Worm (Caenorhabditis elegans) whole organism, L3 larva: ENCODE data around the gene ZC168.2.

Experiments
- R02D3.7 ChIP-seq: fragments of 150-350 bp; optimal IDR thresholded peaks from 2 replicates; lab custom pipeline; 2014; ENCODE audit warnings: missing biosample characterization, missing genetic modification characterization
- ama-1 ChIP-seq: fragments of 150-350 bp; optimal IDR thresholded peaks from 2 replicates; lab custom pipeline; 2018
- egl-27 ChIP-seq: sonication (generic microtip); optimal IDR thresholded peaks from 4 replicates; lab custom pipeline; 2017; ENCODE audit warnings: missing biosample characterization, missing genetic modification reagents, missing genetic modification characterization
- elt-1 ChIP-seq: fragments of 150-350 bp; optimal IDR thresholded peaks from 2 replicates; lab custom pipeline; 2014; ENCODE audit warnings: missing biosample characterization, missing genetic modification characterization
- elt-2 ChIP-seq: sonication (generic microtip); optimal IDR thresholded peaks from 2 replicates; lab custom pipeline; 2016; ENCODE audit warnings: missing genetic modification reagents, mild to moderate bottlenecking, missing genetic modification characterization, missing compliant biosample characterization
- fkh-10 ChIP-seq: sonication (generic microtip); optimal IDR thresholded peaks from 2 replicates; lab custom pipeline; 2017; ENCODE audit warnings: missing biosample characterization, missing genetic modification reagents, missing genetic modification characterization
- lin-39 ChIP-seq: fragments of 150-350 bp; optimal IDR thresholded peaks from 2 replicates; lab custom pipeline; 2018; ENCODE audit warnings: missing biosample characterization, missing genetic modification reagents, missing genetic modification characterization
- nhr-237 ChIP-seq: fragments of 150-350 bp; optimal IDR thresholded peaks from 2 replicates; lab custom pipeline; 2014; ENCODE audit warnings: missing biosample characterization, missing genetic modification characterization
- nhr-77 ChIP-seq: fragments of 150-350 bp; optimal IDR thresholded peaks from 2 replicates; lab custom pipeline; 2014; ENCODE audit warnings: missing biosample characterization, missing genetic modification characterization
- zag-1 ChIP-seq: fragments of 150-350 bp; optimal IDR thresholded peaks from 2 replicates; lab custom pipeline; 2014; ENCODE audit warnings: missing biosample characterization, missing genetic modification characterization

ce11 chrIV:10716348-10716747 lies 11.5 kb upstream of the ZC168.2 start, which contains the start of gene ncx-3:
- TF ChIP-seq elt-1: no peak
- TF ChIP-seq fkh-10 (GFP tag; lab: Kevin White, UChicago): no peak
- TF ChIP-seq nhr-77 (tag; lab: Kevin White, UChicago): no peak
- no peak for TF ChIP-seq ama-1
- TF ChIP-seq nhr-237 (tag; lab: Kevin White, UChicago): no peak
- no peak for TF ChIP-seq R02D3.7 (tag; lab: Kevin White, UChicago)
- no peak for TF ChIP-seq elt-2 (tag; lab: Kevin White, UChicago)
- no peak for TF ChIP-seq zag-1
- no peak for TF ChIP-seq lin-39 (tag; lab: Kevin White, UChicago)
- TF ChIP-seq egl-27: no peak
